Worm (Caenorhabditis elegans) whole organism, young adult: Measurements from ENCODE around the gene K10G6.5.

Source experiments
- lin-26 ChIP-seq: fragments of 200-800 bp; sonication (Bioruptor generic); IDR thresholded peaks from 2 replicates; pipeline ENCODE4 v1.3.6; 2022; ENCODE audit warnings: missing genetic modification reagents, missing genetic modification characterization, missing compliant biosample characterization
- mes-4 ChIP-seq: sonication (generic microtip); optimal IDR thresholded peaks from 2 replicates; lab custom pipeline; 2016; ENCODE audit warnings: missing genotype, missing genetic modification characterization, missing compliant biosample characterization
- nfya-1 ChIP-seq: sonication (generic microtip); optimal IDR thresholded peaks from 2 replicates; lab custom pipeline; 2017; ENCODE audit warnings: antibody characterized with exemption, missing compliant biosample characterization, missing genetic modification characterization, borderline replicate concordance; ENCODE audit not compliant: insufficient read depth
- nhr-120 ChIP-seq: fragments of 200-800 bp; sonication (Bioruptor generic); IDR thresholded peaks from 2 replicates; pipeline ENCODE4 v1.3.6; 2022; ENCODE audit warnings: missing genetic modification characterization, missing compliant biosample characterization
- pbrm-1 ChIP-seq: fragments of 200-800 bp; sonication (Bioruptor generic); IDR thresholded peaks from 2 replicates; pipeline ENCODE4 v1.3.6; 2022; ENCODE audit warnings: missing genetic modification reagents, missing genetic modification characterization, missing compliant biosample characterization
- snpc-4 ChIP-seq, 5 experiments: fragments of 150-350 bp in 1 of 5; sonication (generic microtip) in 4 of 5; optimal IDR thresholded peaks; 2 replicates each; lab custom pipeline; 2014 to 2018; ENCODE audit warnings: missing genetic modification characterization in 5 of 5, missing biosample characterization in 3 of 5, antibody characterized with exemption in 2 of 5, mild to moderate bottlenecking in 2 of 5, missing compliant biosample characterization in 2 of 5, missing genotype in 2 of 5, moderate library complexity in 2 of 5, missing genetic modification reagents in 1 of 5

DNA sequence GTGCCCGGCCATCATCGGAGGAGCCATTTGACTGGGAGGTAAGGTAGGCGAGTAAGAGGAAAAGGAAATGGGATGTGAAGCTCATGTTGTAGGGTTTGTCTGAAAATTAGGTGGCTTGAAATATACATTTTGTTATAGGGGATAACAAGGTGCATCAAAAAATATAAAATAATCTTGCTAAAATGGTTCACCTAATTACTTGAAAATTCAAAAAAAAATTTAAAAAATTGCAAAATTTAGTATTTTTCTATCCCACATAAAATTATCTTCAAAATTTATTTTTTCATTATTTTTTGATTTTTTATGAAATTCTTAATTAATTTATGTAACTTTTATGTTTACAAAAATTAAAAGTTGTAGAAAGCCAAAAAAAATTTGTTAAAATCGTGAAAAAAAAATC is 31.6 kb downstream of the K10G6.5 start, which contains the start of gene K07D4.6:
- TF ChIP-seq snpc-4 (GFP tag; optimal IDR thresholded peaks at IDR 0.05; lab: Kevin White, UChicago) = no peak
- no peak for TF ChIP-seq snpc-4 (tag; optimal IDR thresholded peaks at IDR 0.05; lab: Kevin White, UChicago)
- no peak for TF ChIP-seq pbrm-1 (GFP tag; lab: Robert Waterston, UW)
- TF ChIP-seq nhr-120 (GFP tag; lab: Robert Waterston, UW) = no peak
- TF ChIP-seq lin-26 = no peak
- TF ChIP-seq nfya-1 (tag; lab: Kevin White, UChicago) = no peak
- no peak for TF ChIP-seq mes-4
